Fruit fly (Drosophila melanogaster): ENCODE data around the gene mip130.
A peak's percentile ranks its signal among the peaks of the same experiment; 100 is the strongest.

Gene mip130

DNA sequence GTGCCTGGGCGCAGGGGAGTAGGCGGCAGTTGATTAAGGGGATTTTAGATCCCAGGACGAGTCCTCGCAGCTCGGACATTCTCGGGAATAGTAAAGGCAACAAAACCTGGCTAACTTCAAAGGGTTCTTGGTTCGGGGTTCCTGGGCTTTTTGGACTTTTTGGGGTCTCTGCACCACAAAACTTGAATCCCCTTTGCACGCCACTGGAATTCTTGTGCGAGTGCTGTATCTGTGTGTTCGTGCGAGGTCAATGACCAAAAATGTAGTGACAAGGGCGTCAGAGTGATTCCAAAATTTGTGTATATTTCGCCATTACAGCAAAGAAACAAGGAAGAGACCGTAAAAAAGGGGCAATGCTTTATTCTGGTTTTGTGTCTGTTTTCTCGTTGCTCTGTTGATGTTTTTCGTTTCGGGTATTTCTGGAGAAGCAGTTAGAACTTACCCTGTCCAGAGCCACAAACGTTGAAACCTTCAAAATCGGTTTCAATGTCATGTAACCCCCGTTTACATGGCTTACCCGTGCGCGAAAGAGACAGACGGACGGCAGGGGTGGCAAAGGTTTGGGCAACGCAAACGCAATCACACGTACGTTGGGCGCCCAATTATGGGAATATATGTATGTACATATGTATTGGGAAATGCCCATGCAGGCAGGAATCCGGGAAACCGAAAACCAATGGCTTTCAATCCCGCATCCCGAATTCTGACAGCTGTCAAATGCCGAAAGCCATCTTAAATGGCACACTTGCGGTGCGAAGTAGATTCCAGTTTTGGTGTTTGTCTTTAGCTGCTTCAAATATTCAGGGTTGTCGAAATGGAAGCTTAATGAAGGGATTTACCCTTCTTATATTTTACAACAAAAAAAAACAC, 36.4 kb downstream of the mip130 start:
- peak; percentile 66 for TF ChIP-seq fru (GFP tag; optimal IDR thresholded peaks at IDR 0.05)
- TF ChIP-seq N (GFP tag; optimal IDR thresholded peaks at IDR 0.05), result no peak
- TF ChIP-seq foxo (GFP tag; optimal IDR thresholded peaks at IDR 0.05), result peak in 1 of 2 experiments; percentile 80
- TF ChIP-seq dmrt93B (GFP tag; optimal IDR thresholded peaks at IDR 0.05), result peak; percentile 67
- no peak for TF ChIP-seq brk (GFP tag; optimal IDR thresholded peaks at IDR 0.05)
- TF ChIP-seq Hnf4 (GFP tag; optimal IDR thresholded peaks at IDR 0.05), result peak; percentile 40
- TF ChIP-seq dl (GFP tag; optimal IDR thresholded peaks at IDR 0.05; ENCODE audit: insufficient read depth in 1 of 2, partially characterized antibody in 2 of 2), result no peak
- no peak for TF ChIP-seq Dif (GFP tag; optimal IDR thresholded peaks at IDR 0.05; ENCODE audit: partially characterized antibody)
- TF ChIP-seq CG9705 (GFP tag; optimal IDR thresholded peaks at IDR 0.05), result peak; percentile 24
- peak; percentile 54 for TF ChIP-seq rgr (GFP tag; optimal IDR thresholded peaks at IDR 0.05)
- TF ChIP-seq sage (GFP tag; optimal IDR thresholded peaks at IDR 0.05), result peak; percentile 19
- no peak for TF ChIP-seq GATAd (GFP tag; optimal IDR thresholded peaks at IDR 0.05)
- peak; percentile 65 for TF ChIP-seq Sp1 (GFP tag; optimal IDR thresholded peaks at IDR 0.05)
- TF ChIP-seq Rel (GFP tag; optimal IDR thresholded peaks at IDR 0.05), result no peak
- peak; percentile 37 for TF ChIP-seq Rel (tag; optimal IDR thresholded peaks at IDR 0.05)
- peak; percentile 74 for TF ChIP-seq h (GFP tag; optimal IDR thresholded peaks at IDR 0.05)
- no peak for TF ChIP-seq Mio (GFP tag; optimal IDR thresholded peaks at IDR 0.05)
- TF ChIP-seq Vsx2 (GFP tag; optimal IDR thresholded peaks at IDR 0.05; ENCODE audit: partially characterized antibody), result no peak
- TF ChIP-seq Abd-B (GFP tag; optimal IDR thresholded peaks at IDR 0.05), result no peak
- no peak for TF ChIP-seq woc (GFP tag; optimal IDR thresholded peaks at IDR 0.05)
- TF ChIP-seq br (GFP tag; optimal IDR thresholded peaks at IDR 0.05), result peak; percentile 68
- no peak for TF ChIP-seq Myc (optimal IDR thresholded peaks at IDR 0.05)
- TF ChIP-seq usp (GFP tag; optimal IDR thresholded peaks at IDR 0.05), result no peak
- TF ChIP-seq sv (GFP tag; optimal IDR thresholded peaks at IDR 0.05), result no peak
- no peak for TF ChIP-seq dsf (GFP tag; optimal IDR thresholded peaks at IDR 0.05; ENCODE audit: borderline replicate concordance)
- TF ChIP-seq HLH106 (tag; optimal IDR thresholded peaks at IDR 0.05), result peak; percentile 79
- TF ChIP-seq tai (GFP tag; optimal IDR thresholded peaks at IDR 0.05), result peak; percentile 59
- no peak for TF ChIP-seq lola (GFP tag; optimal IDR thresholded peaks at IDR 0.05)
- no peak for TF ChIP-seq Hr78 (GFP tag; optimal IDR thresholded peaks at IDR 0.05)
- no peak for TF ChIP-seq jim (GFP tag; optimal IDR thresholded peaks at IDR 0.05)
- TF ChIP-seq Jra (GFP tag; optimal IDR thresholded peaks at IDR 0.05), result no peak
- peak; percentile 32 for TF ChIP-seq OdsH (GFP tag; optimal IDR thresholded peaks at IDR 0.05)
- no peak for TF ChIP-seq CrebA (GFP tag; optimal IDR thresholded peaks at IDR 0.05; ENCODE audit: borderline replicate concordance)
- no peak for TF ChIP-seq Hr83 (GFP tag; optimal IDR thresholded peaks at IDR 0.05; ENCODE audit: poor library complexity, severe bottlenecking)
- TF ChIP-seq CG32264 (GFP tag; optimal IDR thresholded peaks at IDR 0.05), result peak; percentile 38
- TF ChIP-seq Dfd (GFP tag; optimal IDR thresholded peaks at IDR 0.05), result no peak
- peak; percentile 75 for TF ChIP-seq ey (GFP tag; optimal IDR thresholded peaks at IDR 0.05)
- no peak for TF ChIP-seq pan (optimal IDR thresholded peaks at IDR 0.05)
- TF ChIP-seq psq (GFP tag; optimal IDR thresholded peaks at IDR 0.05), result peak; percentile 45

DNA sequence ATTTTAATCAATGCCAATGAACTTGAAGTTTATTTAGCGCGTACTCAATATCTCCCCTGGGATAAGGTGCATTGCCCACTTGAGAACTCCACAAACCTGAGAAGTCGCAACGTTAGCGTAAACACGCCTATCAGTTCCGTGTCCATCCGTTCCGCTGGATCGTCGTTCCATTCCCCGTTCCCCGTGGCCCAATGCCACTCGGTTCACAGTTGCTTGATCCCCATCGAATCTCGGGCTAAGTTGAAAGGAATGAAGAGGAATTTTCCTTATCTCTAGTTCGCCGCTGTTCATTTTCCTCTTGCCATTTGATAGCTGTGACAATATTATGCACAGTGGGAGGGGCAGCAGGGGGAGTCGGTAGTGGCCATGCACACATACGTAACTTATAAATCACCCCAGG, 37.2 kb downstream of the mip130 start:
- no peak for TF ChIP-seq usp (GFP tag; optimal IDR thresholded peaks at IDR 0.05)
- peak; percentile 40 for TF ChIP-seq h (GFP tag; optimal IDR thresholded peaks at IDR 0.05)
- TF ChIP-seq psq (GFP tag; optimal IDR thresholded peaks at IDR 0.05), result no peak
- TF ChIP-seq br (GFP tag; optimal IDR thresholded peaks at IDR 0.05), result peak; percentile 30
